Worm (Caenorhabditis elegans): ENCODE data around the gene Y69A2AR.51.

- TF ChIP-seq ztf-29 (GFP tag; IDR thresholded peaks at IDR 0.05) (no peak), T22C8.4 (GFP tag; IDR thresholded peaks at IDR 0.05) (no peak), tab-1 (GFP tag; IDR thresholded peaks at IDR 0.05) (no peak), med-1 (GFP tag; optimal IDR thresholded peaks at IDR 0.05; ENCODE audit: insufficient read depth) (no peak), ref-1 (GFP tag; conservative IDR thresholded peaks at IDR 0.05) (no peak), flt-1 (GFP tag; IDR thresholded peaks at IDR 0.05) (no peak), ztf-23 (GFP tag; IDR thresholded peaks at IDR 0.05) (no peak)
Measured at ce11 chrIV:2600841-2601240, 28.6 kb downstream of the Y69A2AR.51 start, which contains the start of gene epg-9.
